Worm (Caenorhabditis elegans) whole organism, L3 larva: ENCODE data around the gene C49C3.4.

Source experiments
- aly-2 ChIP-seq: fragments of 150-350 bp; optimal IDR thresholded peaks from 2 replicates; lab custom pipeline; 2014; ENCODE audit warnings: missing biosample characterization, missing genetic modification characterization
- ceh-16 ChIP-seq: sonication (generic microtip); optimal IDR thresholded peaks from 2 replicates; lab custom pipeline; 2017; ENCODE audit warnings: missing biosample characterization, missing genetic modification characterization
- ceh-28 ChIP-seq: fragments of 150-350 bp; optimal IDR thresholded peaks from 2 replicates; lab custom pipeline; 2014; ENCODE audit warnings: missing biosample characterization, missing genetic modification reagents, missing genetic modification characterization
- ceh-82 ChIP-seq: fragments of 150-350 bp; optimal IDR thresholded peaks from 2 replicates; lab custom pipeline; 2014; ENCODE audit warnings: missing biosample characterization, missing genetic modification characterization
- ceh-9 ChIP-seq: sonication (generic microtip); optimal IDR thresholded peaks from 2 replicates; lab custom pipeline; 2018; ENCODE audit warnings: missing biosample characterization, missing genetic modification characterization
- daf-12 ChIP-seq: fragments of 150-350 bp; optimal IDR thresholded peaks from 2 replicates; lab custom pipeline; 2014; ENCODE audit warnings: missing biosample characterization, missing genetic modification reagents, missing genetic modification characterization
- egl-27 ChIP-seq: sonication (generic microtip); optimal IDR thresholded peaks from 4 replicates; lab custom pipeline; 2017; ENCODE audit warnings: missing biosample characterization, missing genetic modification reagents, missing genetic modification characterization
- elt-1 ChIP-seq: fragments of 150-350 bp; optimal IDR thresholded peaks from 2 replicates; lab custom pipeline; 2014; ENCODE audit warnings: missing biosample characterization, missing genetic modification characterization
- elt-2 ChIP-seq: sonication (generic microtip); optimal IDR thresholded peaks from 2 replicates; lab custom pipeline; 2016; ENCODE audit warnings: missing genetic modification reagents, mild to moderate bottlenecking, missing genetic modification characterization, missing compliant biosample characterization
- elt-3 ChIP-seq, 3 experiments: fragments of 150-350 bp in 1 of 3; sonication (generic microtip) in 2 of 3; optimal IDR thresholded peaks; 2 replicates in 2 of 3; 4 replicates in 1 of 3; lab custom pipeline; 2014 to 2017; ENCODE audit warnings: missing biosample characterization in 3 of 3, missing genetic modification characterization in 3 of 3
- fkh-10 ChIP-seq: sonication (generic microtip); optimal IDR thresholded peaks from 2 replicates; lab custom pipeline; 2017; ENCODE audit warnings: missing biosample characterization, missing genetic modification reagents, missing genetic modification characterization
- fkh-2 ChIP-seq: fragments of 150-350 bp; optimal IDR thresholded peaks from 2 replicates; lab custom pipeline; 2014; ENCODE audit warnings: missing biosample characterization, missing genetic modification reagents, missing genetic modification characterization
- hmg-11 ChIP-seq: sonication (generic microtip); optimal IDR thresholded peaks from 2 replicates; lab custom pipeline; 2016; ENCODE audit warnings: missing genetic modification characterization, missing compliant biosample characterization
- jun-1 ChIP-seq: fragments of 150-350 bp; optimal IDR thresholded peaks from 2 replicates; lab custom pipeline; 2014; ENCODE audit warnings: missing biosample characterization, missing genetic modification reagents, missing genetic modification characterization
- lin-39 ChIP-seq: fragments of 150-350 bp; optimal IDR thresholded peaks from 2 replicates; lab custom pipeline; 2018; ENCODE audit warnings: missing biosample characterization, missing genetic modification reagents, missing genetic modification characterization
- lsy-12 ChIP-seq: sonication (generic microtip); optimal IDR thresholded peaks from 2 replicates; lab custom pipeline; 2016; ENCODE audit warnings: mild to moderate bottlenecking, missing genetic modification characterization, missing compliant biosample characterization
- nfya-1 ChIP-seq: sonication (generic microtip); optimal IDR thresholded peaks from 2 replicates; lab custom pipeline; 2017; ENCODE audit warnings: missing genetic modification characterization, mild to moderate bottlenecking, missing compliant biosample characterization, antibody characterized with exemption, moderate library complexity; ENCODE audit not compliant: insufficient read depth
- nhr-23 ChIP-seq: fragments of 150-350 bp; optimal IDR thresholded peaks from 2 replicates; lab custom pipeline; 2014; ENCODE audit warnings: missing biosample characterization, missing genetic modification reagents, missing genetic modification characterization
- nhr-25 ChIP-seq: sonication (generic microtip); optimal IDR thresholded peaks from 2 replicates; lab custom pipeline; 2017; ENCODE audit warnings: missing biosample characterization, missing genetic modification characterization
- nhr-28 ChIP-seq: fragments of 150-350 bp; optimal IDR thresholded peaks from 2 replicates; lab custom pipeline; 2014; ENCODE audit warnings: missing biosample characterization, missing genetic modification characterization
- nhr-43 ChIP-seq: sonication (generic microtip); optimal IDR thresholded peaks from 2 replicates; lab custom pipeline; 2016; ENCODE audit warnings: mild to moderate bottlenecking, missing genetic modification characterization, missing compliant biosample characterization; ENCODE audit not compliant: poor library complexity, severe bottlenecking
- nhr-76 ChIP-seq: fragments of 150-350 bp; sonication (generic microtip); optimal IDR thresholded peaks from 5 replicates; lab custom pipeline; 2014; ENCODE audit warnings: missing biosample characterization, missing genetic modification characterization
- pha-4 ChIP-seq: fragments of 150-350 bp; optimal IDR thresholded peaks from 2 replicates; lab custom pipeline; 2014; ENCODE audit warnings: missing biosample characterization, missing genetic modification reagents, missing genetic modification characterization
- pqm-1 ChIP-seq: fragments of 150-350 bp; optimal IDR thresholded peaks from 2 replicates; lab custom pipeline; 2017; ENCODE audit warnings: missing biosample characterization, missing genetic modification characterization, inconsistent platforms
- tbx-2 ChIP-seq: sonication (generic microtip); optimal IDR thresholded peaks from 2 replicates; lab custom pipeline; 2016; ENCODE audit warnings: mild to moderate bottlenecking, missing genetic modification characterization, missing compliant biosample characterization
- unc-39 ChIP-seq: sonication (generic microtip); optimal IDR thresholded peaks from 4 replicates; lab custom pipeline; 2017; ENCODE audit warnings: missing biosample characterization, missing genetic modification characterization
- zag-1 ChIP-seq: fragments of 150-350 bp; optimal IDR thresholded peaks from 2 replicates; lab custom pipeline; 2014; ENCODE audit warnings: missing biosample characterization, missing genetic modification characterization
- ztf-11 ChIP-seq: fragments of 150-350 bp; optimal IDR thresholded peaks from 2 replicates; lab custom pipeline; 2014; ENCODE audit warnings: missing biosample characterization, missing genetic modification characterization

Gene C49C3.4

ce11 chrIV:17338920-17339510, 18.4 kb downstream of the C49C3.4 start, which contains the start of gene C49C3.10:
Gene C49C3.10 (minus strand): TSS chrIV:17338970.
- TF ChIP-seq pha-4 (tag; lab: Kevin White, UChicago) (peak; percentile 65), jun-1 (tag; lab: Kevin White, UChicago) (peak; percentile 80), nfya-1 (tag; lab: Kevin White, UChicago) (no peak), unc-39 (no peak), pqm-1 (peak; percentile 88), elt-2 (tag; lab: Kevin White, UChicago) (peak; percentile 94), hmg-11 (tag; lab: Kevin White, UChicago) (no peak)

- no peak for TF ChIP-seq tbx-2
- no peak for TF ChIP-seq fkh-10
- TF ChIP-seq nhr-43 (tag; lab: Kevin White, UChicago), result no peak
- no peak for TF ChIP-seq ztf-11
- no peak for TF ChIP-seq elt-3 (tag; optimal IDR thresholded peaks at IDR 0.05; lab: Kevin White, UChicago)
- TF ChIP-seq pqm-1, result no peak
- TF ChIP-seq elt-1, result no peak
- TF ChIP-seq unc-39, result no peak
- TF ChIP-seq aly-2, result no peak
- TF ChIP-seq nfya-1 (tag; lab: Kevin White, UChicago), result no peak
- TF ChIP-seq ceh-28, result no peak
- no peak for TF ChIP-seq jun-1 (tag; lab: Kevin White, UChicago)
- TF ChIP-seq ceh-9 (tag; lab: Kevin White, UChicago), result no peak
Measured at ce11 chrIV:17341033-17341432, 20.4 kb downstream of the C49C3.4 start.

ce11 chrIV:17342179-17342578, 21.6 kb downstream of the C49C3.4 start, which contains the start of gene C49C3.9:
Gene C49C3.9 (minus strand): TSS chrIV:17342314.
- TF ChIP-seq lsy-12 (tag; lab: Kevin White, UChicago), result no peak
- TF ChIP-seq elt-2 (tag; lab: Kevin White, UChicago), result peak; percentile 92
- peak; percentile 85 for TF ChIP-seq pqm-1
- no peak for TF ChIP-seq unc-39
- TF ChIP-seq fkh-2, result no peak
- no peak for TF ChIP-seq daf-12 (tag; lab: Kevin White, UChicago)
- TF ChIP-seq nhr-25 (tag; lab: Kevin White, UChicago), result no peak
- TF ChIP-seq, all 47 proteins: peak for 2

- no peak for TF ChIP-seq nhr-43 (tag; lab: Kevin White, UChicago)
- TF ChIP-seq fkh-10, result no peak
- no peak for TF ChIP-seq jun-1 (tag; lab: Kevin White, UChicago)
Measured at ce11 chrIV:17342667-17343066, 22.1 kb downstream of the C49C3.4 start, which contains the start of gene C49C3.21. Gene C49C3.21 (plus strand): TSS chrIV:17342967.

- no peak for TF ChIP-seq jun-1 (tag; lab: Kevin White, UChicago)
- no peak for TF ChIP-seq nhr-76 (tag; lab: Kevin White, UChicago)
- no peak for TF ChIP-seq ceh-28
- no peak for TF ChIP-seq egl-27 (tag; lab: Kevin White, UChicago)
- no peak for TF ChIP-seq hmg-11 (tag; lab: Kevin White, UChicago)
- no peak for TF ChIP-seq nhr-23 (tag; lab: Kevin White, UChicago)
- TF ChIP-seq, all 47 proteins: peak for 0
Measured at ce11 chrIV:17343482-17343881, 22.9 kb downstream of the C49C3.4 start, which contains the start of gene C49C3.11. Gene C49C3.11 (plus strand): TSS chrIV:17343782.

- TF ChIP-seq zag-1 (tag; lab: Kevin White, UChicago), result no peak
- TF ChIP-seq egl-27 (tag; lab: Kevin White, UChicago), result no peak
- TF ChIP-seq fkh-2, result no peak
- TF ChIP-seq lin-39 (tag; lab: Kevin White, UChicago), result no peak
- TF ChIP-seq nhr-28 (tag; lab: Kevin White, UChicago), result no peak
- no peak for TF ChIP-seq ceh-16
- TF ChIP-seq ceh-82 (tag; lab: Kevin White, UChicago), result no peak
- no peak for TF ChIP-seq elt-3 (tag; optimal IDR thresholded peaks at IDR 0.05; lab: Kevin White, UChicago)
- no peak for TF ChIP-seq hmg-11 (tag; lab: Kevin White, UChicago)
Measured at ce11 chrIV:17346599-17347218, 26.1 kb downstream of the C49C3.4 start, which contains the start of the genes clec-197 and clec-198. Gene clec-197 (minus strand): TSS chrIV:17346699. Gene clec-198 (plus strand): TSS chrIV:17347168.
